Worm (Caenorhabditis elegans) whole organism, late embryonic: ENCODE results near the gene srx-50.

Experiments
- F13H6.1 ChIP-seq: sonication (generic microtip); optimal IDR thresholded peaks from 2 replicates; lab custom pipeline; 2016; ENCODE audit warnings: missing genetic modification characterization, missing compliant biosample characterization
- K02D7.2 ChIP-seq: sonication (generic microtip); optimal IDR thresholded peaks from 2 replicates; lab custom pipeline; 2017; ENCODE audit warnings: mild to moderate bottlenecking, missing genetic modification characterization, missing compliant biosample characterization
- T23F11.4 ChIP-seq: fragments of 200-800 bp; sonication (Bioruptor generic); optimal IDR thresholded peaks from 2 replicates; lab custom pipeline; 2018; ENCODE audit warnings: mild to moderate bottlenecking, missing genetic modification characterization, missing compliant biosample characterization
- ceh-14 ChIP-seq: sonication (generic microtip); optimal IDR thresholded peaks from 2 replicates; lab custom pipeline; 2016; ENCODE audit warnings: missing genotype, missing genetic modification characterization, missing compliant biosample characterization
- ceh-19 ChIP-seq: fragments of 200-800 bp; sonication (Bioruptor generic); optimal IDR thresholded peaks from 2 replicates; lab custom pipeline; 2018; ENCODE audit warnings: mild to moderate bottlenecking, missing genetic modification characterization, missing compliant biosample characterization
- ceh-24 ChIP-seq: sonication (generic microtip); optimal IDR thresholded peaks from 2 replicates; lab custom pipeline; 2016; ENCODE audit warnings: mild to moderate bottlenecking, missing genetic modification characterization, missing compliant biosample characterization
- ceh-30 ChIP-seq: fragments of 150-350 bp; optimal IDR thresholded peaks from 2 replicates; lab custom pipeline; 2014; ENCODE audit warnings: missing biosample characterization, missing genetic modification characterization
- ceh-31 ChIP-seq: sonication (generic microtip); optimal IDR thresholded peaks from 2 replicates; lab custom pipeline; 2016; ENCODE audit warnings: missing genetic modification characterization, missing compliant biosample characterization
- ceh-45 ChIP-seq: fragments of 200-800 bp; sonication (Bioruptor generic); IDR thresholded peaks from 2 replicates; pipeline ENCODE4 v1.3.6; 2022; ENCODE audit warnings: missing genetic modification reagents, missing genetic modification characterization, missing compliant biosample characterization
- ceh-6 ChIP-seq: fragments of 200-800 bp; sonication (Bioruptor generic); optimal IDR thresholded peaks from 2 replicates; lab custom pipeline; 2018; ENCODE audit warnings: mild to moderate bottlenecking, missing genetic modification characterization, missing compliant biosample characterization
- che-1 ChIP-seq: sonication (generic microtip); optimal IDR thresholded peaks from 2 replicates; lab custom pipeline; 2016; ENCODE audit warnings: mild to moderate bottlenecking, missing genetic modification characterization, missing compliant biosample characterization
- dve-1 ChIP-seq: sonication (generic microtip); optimal IDR thresholded peaks from 2 replicates; lab custom pipeline; 2017; ENCODE audit warnings: antibody characterized with exemption, mild to moderate bottlenecking, missing genetic modification characterization, missing compliant biosample characterization
- elt-4 ChIP-seq: sonication (generic microtip); optimal IDR thresholded peaks from 2 replicates; lab custom pipeline; 2016; ENCODE audit warnings: missing genetic modification characterization, missing compliant biosample characterization
- eyg-1 ChIP-seq: sonication (generic microtip); optimal IDR thresholded peaks from 2 replicates; lab custom pipeline; 2016; ENCODE audit warnings: missing genotype, missing genetic modification characterization, missing compliant biosample characterization
- fax-1 ChIP-seq: sonication (generic microtip); optimal IDR thresholded peaks from 2 replicates; lab custom pipeline; 2016; ENCODE audit warnings: missing genotype, missing genetic modification characterization, missing compliant biosample characterization
- fkh-6 ChIP-seq: sonication (generic microtip); optimal IDR thresholded peaks from 2 replicates; lab custom pipeline; 2016; ENCODE audit warnings: missing genetic modification characterization, missing compliant biosample characterization
- hlh-13 ChIP-seq: fragments of 200-800 bp; sonication (Bioruptor generic); optimal IDR thresholded peaks from 2 replicates; lab custom pipeline; 2018; ENCODE audit warnings: mild to moderate bottlenecking, missing genetic modification characterization, missing compliant biosample characterization
- hlh-30 ChIP-seq: sonication (generic microtip); optimal IDR thresholded peaks from 2 replicates; lab custom pipeline; 2017; ENCODE audit warnings: antibody characterized with exemption, missing genetic modification characterization, missing compliant biosample characterization; ENCODE audit not compliant: insufficient read depth
- hlh-8 ChIP-seq: sonication (generic microtip); optimal IDR thresholded peaks from 2 replicates; lab custom pipeline; 2016; ENCODE audit warnings: missing genotype, missing genetic modification characterization, missing compliant biosample characterization
- lim-6 ChIP-seq: sonication (generic microtip); optimal IDR thresholded peaks from 2 replicates; lab custom pipeline; 2016; ENCODE audit warnings: missing genetic modification characterization, missing compliant biosample characterization
- mec-3 ChIP-seq: sonication (generic microtip); optimal IDR thresholded peaks from 2 replicates; lab custom pipeline; 2016; ENCODE audit warnings: borderline replicate concordance, missing genetic modification characterization, missing compliant biosample characterization
- nfya-1 ChIP-seq: sonication (generic microtip); optimal IDR thresholded peaks from 2 replicates; lab custom pipeline; 2017; ENCODE audit warnings: missing genetic modification characterization, mild to moderate bottlenecking, missing compliant biosample characterization, antibody characterized with exemption, moderate library complexity
- nhr-11 ChIP-seq: fragments of 150-350 bp; optimal IDR thresholded peaks from 2 replicates; lab custom pipeline; 2014; ENCODE audit warnings: missing biosample characterization, missing genetic modification characterization
- npax-4 ChIP-seq: sonication (generic microtip); optimal IDR thresholded peaks from 2 replicates; lab custom pipeline; 2016; ENCODE audit warnings: missing genetic modification characterization, missing compliant biosample characterization
- pag-3 ChIP-seq: sonication (generic microtip); optimal IDR thresholded peaks from 2 replicates; lab custom pipeline; 2016; ENCODE audit warnings: missing compliant biosample characterization, missing genetic modification characterization, borderline replicate concordance
- pat-9 ChIP-seq: fragments of 200-800 bp; sonication (Bioruptor generic); optimal IDR thresholded peaks from 2 replicates; lab custom pipeline; 2018; ENCODE audit warnings: mild to moderate bottlenecking, missing genetic modification characterization, moderate library complexity, missing compliant biosample characterization
- pax-1 ChIP-seq: fragments of 150-350 bp; optimal IDR thresholded peaks from 2 replicates; lab custom pipeline; 2014; ENCODE audit warnings: missing biosample characterization, missing genetic modification characterization
- pha-4 ChIP-seq: fragments of 150-350 bp; optimal IDR thresholded peaks from 2 replicates; lab custom pipeline; 2018; ENCODE audit warnings: missing biosample characterization, missing genetic modification reagents, missing genetic modification characterization
- pqm-1 ChIP-seq: sonication (generic microtip); optimal IDR thresholded peaks from 2 replicates; lab custom pipeline; 2016; ENCODE audit warnings: missing genetic modification characterization, missing compliant biosample characterization
- pros-1 ChIP-seq: fragments of 150-350 bp; optimal IDR thresholded peaks from 2 replicates; lab custom pipeline; 2014; ENCODE audit warnings: missing biosample characterization, missing genetic modification reagents, missing genetic modification characterization
- sdc-2 ChIP-seq: sonication (generic microtip); optimal IDR thresholded peaks from 2 replicates; lab custom pipeline; 2016; ENCODE audit warnings: missing genotype, missing genetic modification characterization, missing compliant biosample characterization
- sox-2 ChIP-seq: fragments of 200-800 bp; sonication (Bioruptor generic); IDR thresholded peaks from 2 replicates; pipeline ENCODE4 v1.3.6; 2022; ENCODE audit warnings: missing genetic modification reagents, missing genetic modification characterization, missing compliant biosample characterization
- syd-9 ChIP-seq: sonication (generic microtip); optimal IDR thresholded peaks from 2 replicates; lab custom pipeline; 2016; ENCODE audit warnings: mild to moderate bottlenecking, missing genetic modification characterization, moderate library complexity, missing compliant biosample characterization
- tbx-2 ChIP-seq: sonication (generic microtip); optimal IDR thresholded peaks from 2 replicates; lab custom pipeline; 2016; ENCODE audit warnings: missing genetic modification characterization, missing compliant biosample characterization
- tbx-7 ChIP-seq: sonication (generic microtip); optimal IDR thresholded peaks from 2 replicates; lab custom pipeline; 2016; ENCODE audit warnings: missing genotype, missing genetic modification characterization, missing compliant biosample characterization
- ttx-3 ChIP-seq: sonication (generic microtip); optimal IDR thresholded peaks from 2 replicates; lab custom pipeline; 2016; ENCODE audit warnings: missing genetic modification reagents, missing genetic modification characterization, missing compliant biosample characterization
- unc-3 ChIP-seq, 2 experiments: fragments of 200-800 bp in 1 of 2; sonication (Bioruptor generic) in 1 of 2; sonication (generic microtip) in 1 of 2; conservative IDR thresholded peaks in 1 of 2; optimal IDR thresholded peaks in 1 of 2; 2 replicates each; pipeline versions ENCODE4 v1.3.6 to Lab custom; 2016 to 2022; ENCODE audit warnings: missing compliant biosample characterization in 2 of 2, missing genetic modification characterization in 2 of 2, missing genetic modification reagents in 1 of 2
- unc-42 ChIP-seq: sonication (generic microtip); optimal IDR thresholded peaks from 2 replicates; lab custom pipeline; 2016; ENCODE audit warnings: missing genotype, missing genetic modification characterization, missing compliant biosample characterization
- unc-55 ChIP-seq: sonication (generic microtip); optimal IDR thresholded peaks from 2 replicates; lab custom pipeline; 2017; ENCODE audit warnings: missing biosample characterization, missing genetic modification reagents, missing genetic modification characterization
- unc-86 ChIP-seq: sonication (generic microtip); optimal IDR thresholded peaks from 2 replicates; lab custom pipeline; 2016; ENCODE audit warnings: missing genetic modification characterization, missing compliant biosample characterization
- zip-5 ChIP-seq: sonication (generic microtip); optimal IDR thresholded peaks from 2 replicates; lab custom pipeline; 2016; ENCODE audit warnings: missing genetic modification characterization, missing compliant biosample characterization
- ztf-16 ChIP-seq: sonication (generic microtip); optimal IDR thresholded peaks from 2 replicates; lab custom pipeline; 2017; ENCODE audit warnings: missing genetic modification characterization, missing compliant biosample characterization

The srx-50 gene

DNA sequence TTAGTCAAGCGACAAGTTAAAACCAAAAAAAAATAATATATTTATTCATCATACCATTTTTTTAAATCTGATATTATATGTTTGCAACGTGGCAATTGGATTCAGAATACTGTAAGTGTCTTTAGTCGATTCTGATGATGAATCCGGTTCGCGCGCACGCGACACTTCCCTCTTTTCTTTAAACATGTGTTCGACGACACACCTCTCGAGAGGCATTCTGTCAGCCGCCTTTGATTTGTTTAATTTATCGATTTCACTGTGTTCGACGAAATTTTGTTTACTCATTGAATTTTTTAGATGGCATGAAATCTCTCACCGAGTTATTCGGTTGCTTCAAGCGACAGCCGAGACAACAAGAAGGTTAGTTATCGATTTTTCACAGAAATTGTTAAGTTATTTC lies 46.0 kb upstream of the srx-50 start, which contains the start of gene trxr-1:
Gene trxr-1 (plus strand): TSS at position 227 of the 400 bp plus-strand sequence.
- no peak for TF ChIP-seq pros-1 (tag; lab: Kevin White, UChicago)
- no peak for TF ChIP-seq ceh-14 (tag; lab: Kevin White, UChicago)
- no peak for TF ChIP-seq ceh-19
- no peak for TF ChIP-seq unc-42
- no peak for TF ChIP-seq fax-1 (tag; lab: Kevin White, UChicago)
- no peak for TF ChIP-seq sox-2

DNA sequence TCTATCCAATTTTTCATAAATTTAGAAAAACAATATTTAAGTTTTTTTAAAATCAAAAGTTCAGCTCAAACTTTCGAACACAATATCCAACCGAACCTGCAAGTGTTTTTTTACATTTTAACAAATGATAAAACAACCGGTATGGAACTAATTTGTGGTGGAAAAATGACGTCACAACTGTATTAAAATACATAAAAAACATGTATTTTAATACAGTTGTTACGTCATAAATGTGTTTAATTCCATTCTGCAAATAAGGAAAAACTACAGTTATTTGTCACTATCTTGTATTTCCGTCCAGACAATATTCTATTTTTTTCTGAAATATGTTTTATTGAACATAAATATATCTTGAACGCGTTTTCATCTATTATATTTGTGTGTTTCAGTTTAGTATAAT lies 45.6 kb upstream of the srx-50 start:
- TF ChIP-seq fkh-6 (tag; lab: Kevin White, UChicago) (no peak), hlh-8 (tag; lab: Kevin White, UChicago) (no peak), che-1 (tag; lab: Kevin White, UChicago) (no peak), dve-1 (tag; lab: Kevin White, UChicago) (no peak), mec-3 (tag; lab: Kevin White, UChicago) (no peak), pag-3 (tag; lab: Kevin White, UChicago) (no peak), eyg-1 (tag; lab: Kevin White, UChicago) (no peak), hlh-30 (tag; lab: Kevin White, UChicago) (no peak), sdc-2 (tag; lab: Kevin White, UChicago) (no peak), K02D7.2 (no peak), zip-5 (tag; lab: Kevin White, UChicago) (no peak), ttx-3 (no peak), pqm-1 (tag; lab: Kevin White, UChicago) (no peak), pax-1 (tag; lab: Kevin White, UChicago) (no peak), pat-9 (tag; lab: Kevin White, UChicago) (no peak), tbx-7 (tag; lab: Kevin White, UChicago) (no peak), hlh-13 (GFP tag; lab: Kevin White, UChicago) (no peak), ceh-31 (tag; lab: Kevin White, UChicago) (no peak)

DNA sequence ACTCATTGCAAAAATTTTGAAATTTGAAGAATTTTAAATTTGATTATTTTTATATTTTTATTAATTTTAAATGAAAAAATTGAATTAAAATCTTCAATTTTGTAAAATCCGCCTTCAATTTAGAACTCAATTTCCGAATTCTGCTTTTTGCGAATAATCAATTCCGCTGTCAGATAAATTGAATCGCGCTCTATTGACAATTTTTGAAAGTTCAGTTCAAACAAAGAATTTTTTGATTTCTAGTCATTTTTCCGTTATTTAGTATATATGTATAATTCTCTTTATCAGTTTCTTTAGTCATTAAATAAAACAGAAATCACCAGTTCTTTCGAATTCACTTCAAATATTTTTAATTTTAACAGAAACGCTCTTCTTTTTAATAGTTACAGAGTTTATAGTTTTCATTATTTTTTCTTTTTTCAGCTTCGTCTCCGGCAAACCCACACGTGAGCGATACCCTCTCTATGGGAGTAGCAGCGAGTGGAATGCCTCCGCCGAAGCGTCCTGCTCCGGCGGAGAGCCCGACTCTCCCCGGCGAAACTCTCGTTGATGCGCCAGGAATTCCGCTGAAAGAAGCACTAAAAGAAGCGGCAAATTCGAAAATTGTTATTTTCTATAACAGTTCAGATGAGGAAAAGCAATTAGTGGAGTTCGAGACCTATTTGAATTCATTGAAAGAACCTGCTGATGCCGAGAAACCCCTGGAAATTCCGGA lies 44.9 kb upstream of the srx-50 start:
- TF ChIP-seq unc-3 (GFP tag; conservative IDR thresholded peaks at IDR 0.05; lab: Robert Waterston, UW) (no peak), unc-3 (tag; optimal IDR thresholded peaks at IDR 0.05; lab: Kevin White, UChicago) (no peak), npax-4 (tag; lab: Kevin White, UChicago) (no peak), hlh-30 (tag; lab: Kevin White, UChicago) (no peak), zip-5 (tag; lab: Kevin White, UChicago) (no peak), pax-1 (tag; lab: Kevin White, UChicago) (no peak), ceh-31 (tag; lab: Kevin White, UChicago) (no peak), unc-55 (GFP tag; lab: Kevin White, UChicago) (no peak), ceh-24 (tag; lab: Kevin White, UChicago) (no peak)

DNA sequence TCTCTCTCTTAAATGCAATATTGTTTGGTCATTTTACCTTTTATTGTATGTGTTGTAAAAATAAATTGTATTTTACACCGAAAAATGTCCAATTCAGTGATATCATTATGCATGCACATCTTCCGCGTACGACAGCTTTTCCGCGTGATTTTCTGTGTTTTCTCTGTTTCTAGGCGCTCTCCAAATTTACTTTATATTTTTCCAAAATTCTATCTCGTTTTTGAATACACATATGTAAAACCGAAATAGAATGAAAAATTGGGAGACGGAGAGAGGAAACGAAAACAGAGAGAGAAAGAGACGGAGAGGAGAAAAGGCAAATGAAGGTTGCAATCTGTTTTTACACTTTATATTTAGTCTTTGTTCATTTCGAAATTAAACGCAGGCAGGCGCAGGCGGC lies 41.3 kb upstream of the srx-50 start:
- TF ChIP-seq elt-4 (tag; lab: Kevin White, UChicago) (no peak), unc-3 (GFP tag; conservative IDR thresholded peaks at IDR 0.05; lab: Robert Waterston, UW) (no peak), unc-3 (tag; optimal IDR thresholded peaks at IDR 0.05; lab: Kevin White, UChicago) (no peak), ztf-16 (tag; lab: Kevin White, UChicago) (no peak), hlh-30 (tag; lab: Kevin White, UChicago) (peak; percentile 60), dve-1 (tag; lab: Kevin White, UChicago) (peak; percentile 14), mec-3 (tag; lab: Kevin White, UChicago) (no peak), nfya-1 (tag; lab: Kevin White, UChicago) (peak; percentile 61), nhr-11 (no peak), sdc-2 (tag; lab: Kevin White, UChicago) (no peak), pros-1 (tag; lab: Kevin White, UChicago) (no peak), lim-6 (tag; lab: Kevin White, UChicago) (no peak), ceh-14 (tag; lab: Kevin White, UChicago) (no peak), T23F11.4 (GFP tag; lab: Kevin White, UChicago) (no peak), F13H6.1 (tag; lab: Kevin White, UChicago) (no peak), hlh-8 (tag; lab: Kevin White, UChicago) (peak; percentile 2), pag-3 (tag; lab: Kevin White, UChicago) (no peak), unc-42 (peak; percentile 52), syd-9 (no peak), unc-86 (tag; lab: Kevin White, UChicago) (no peak), ceh-30 (no peak), fkh-6 (tag; lab: Kevin White, UChicago) (no peak), ceh-31 (tag; lab: Kevin White, UChicago) (peak; percentile 33), ceh-6 (GFP tag; lab: Kevin White, UChicago) (no peak), hlh-13 (GFP tag; lab: Kevin White, UChicago) (no peak), tbx-2 (tag; lab: Kevin White, UChicago) (peak; percentile 11), ceh-45 (GFP tag; lab: Robert Waterston, UW) (no peak), pha-4 (tag; lab: Kevin White, UChicago) (no peak), K02D7.2 (no peak)
